Worm (Caenorhabditis elegans) whole organism, L4/young adult: ENCODE data around the gene unc-4.

Experiments used
- W03F9.2 ChIP-seq: fragments of 150-350 bp; optimal IDR thresholded peaks from 2 replicates; lab custom pipeline; 2014; ENCODE audit warnings: missing biosample characterization, missing genetic modification characterization
- him-1 ChIP-seq: sonication (generic microtip); optimal IDR thresholded peaks from 2 replicates; lab custom pipeline; 2016; ENCODE audit warnings: missing genotype, missing genetic modification reagents, missing genetic modification characterization, missing compliant biosample characterization

DNA sequence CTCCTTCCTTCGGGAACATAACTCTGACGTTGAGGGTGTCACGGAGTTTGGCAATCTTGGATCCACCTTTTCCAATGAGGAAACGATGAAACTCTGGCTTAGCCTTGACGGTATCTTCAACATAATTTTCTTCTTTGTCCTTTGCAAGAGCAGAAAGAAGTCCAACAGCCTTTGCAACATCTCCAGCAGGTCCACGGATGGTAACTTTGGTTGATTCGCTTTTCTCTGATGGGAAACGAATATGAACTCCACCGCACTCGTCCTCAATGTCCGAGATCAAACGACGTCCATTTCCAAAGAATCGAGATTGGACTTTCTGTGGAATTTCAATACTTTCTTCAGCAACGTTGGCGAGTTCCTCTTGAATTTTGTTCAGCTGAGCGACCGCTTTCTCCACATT is 11.6 kb downstream of the unc-4 start:
- TF ChIP-seq him-1 (tag; lab: Kevin White, UChicago) = no peak
- no peak for TF ChIP-seq W03F9.2 (tag; lab: Kevin White, UChicago)
